Fruit fly (Drosophila melanogaster) whole organism, pupa: ENCODE results near the gene Prp16.

Experiments
- CG34367 ChIP-seq: fragments of 200-800 bp; sonication (Bioruptor generic); optimal IDR thresholded peaks from 2 replicates; lab custom pipeline; 2018; ENCODE audit warnings: missing biosample characterization, mild to moderate bottlenecking, missing genetic modification characterization
- CG4496 ChIP-seq: fragments of 200-800 bp; sonication (Bioruptor generic); IDR thresholded peaks from 3 replicates; pipeline ENCODE4 v1.3.6; 2022; ENCODE audit warnings: missing biosample characterization, missing genetic modification characterization
- D1 ChIP-seq: fragments of 200-800 bp; sonication (Bioruptor generic); optimal IDR thresholded peaks from 2 replicates; lab custom pipeline; 2018; ENCODE audit warnings: missing biosample characterization, mild to moderate bottlenecking, missing genetic modification characterization, moderate library complexity
- EcR ChIP-seq: fragments of 200-800 bp; sonication (Bioruptor generic); optimal IDR thresholded peaks from 3 replicates; lab custom pipeline; 2019; ENCODE audit warnings: missing biosample characterization, missing genetic modification characterization, mild to moderate bottlenecking, moderate library complexity, missing genetic modification reagents

DNA sequence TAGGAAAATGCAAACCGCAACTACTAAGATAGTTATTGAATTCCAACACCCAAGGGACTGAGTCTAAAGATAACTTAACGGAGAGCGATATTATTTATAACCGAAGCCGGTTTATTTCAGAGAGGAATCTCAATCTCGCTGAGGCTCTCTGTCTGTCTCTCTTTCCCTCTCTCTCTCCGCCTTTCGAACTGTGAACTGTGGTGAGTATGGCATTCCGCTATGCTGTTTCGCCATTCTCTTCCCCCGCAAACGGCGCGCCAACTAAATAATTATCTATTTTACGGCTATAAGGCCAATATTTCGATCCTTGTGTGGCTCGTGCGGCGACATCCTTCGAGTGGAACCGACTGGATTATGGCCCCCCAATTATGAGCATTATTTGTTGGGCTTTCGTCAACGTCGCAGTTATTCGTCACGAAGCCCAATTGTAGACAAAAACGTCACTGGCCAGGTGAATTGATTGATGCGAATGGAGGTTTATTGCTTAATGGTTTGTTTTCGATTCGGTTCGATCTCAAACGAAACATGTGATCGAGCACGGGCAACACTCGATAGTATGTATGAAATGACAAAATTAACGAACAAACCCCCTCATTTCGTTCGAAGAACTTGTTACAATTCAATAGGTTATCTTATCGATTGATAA is 11.1 kb downstream of the Prp16 start:
- TF ChIP-seq EcR (GFP tag; lab: Kevin White, UChicago) (peak; percentile 54), CG4496 (GFP tag; lab: Robert Waterston, UW) (no peak; the same call in 2 of the 3 replicates), D1 (no peak), CG34367 (tag; lab: Kevin White, UChicago) (no peak)
